Fruit fly (Drosophila melanogaster) whole organism, wandering third instar larva: Measurements from ENCODE around the gene CG1463.

ENCODE experiments used
- Abd-B ChIP-seq: fragments of >200 bp; optimal IDR thresholded peaks from 2 replicates; lab custom pipeline; 2017; ENCODE audit warnings: missing biosample characterization, missing genetic modification characterization
- CG32264 ChIP-seq: fragments of 200-800 bp; sonication (Bioruptor generic); optimal IDR thresholded peaks from 2 replicates; lab custom pipeline; 2016; ENCODE audit warnings: missing biosample characterization, missing genetic modification characterization
- CG9705 ChIP-seq: fragments of 200-800 bp; sonication (Bioruptor generic); optimal IDR thresholded peaks from 2 replicates; lab custom pipeline; 2018; ENCODE audit warnings: missing biosample characterization, mild to moderate bottlenecking, missing genetic modification characterization
- CrebA ChIP-seq: fragments of 200-800 bp; sonication (Bioruptor generic); optimal IDR thresholded peaks from 2 replicates; lab custom pipeline; 2016; ENCODE audit warnings: missing biosample characterization, mild to moderate bottlenecking, missing genetic modification characterization, borderline replicate concordance
- Dfd ChIP-seq: fragments of >200 bp; optimal IDR thresholded peaks from 2 replicates; lab custom pipeline; 2017; ENCODE audit warnings: missing biosample characterization, missing genetic modification characterization
- Dif ChIP-seq: fragments of 200-275, 200-300 bp; sonication (Bioruptor generic); optimal IDR thresholded peaks from 2 replicates; lab custom pipeline; 2018; ENCODE audit warnings: missing biosample characterization, missing genetic modification characterization; ENCODE audit not compliant: partially characterized antibody
- GATAd ChIP-seq: sonication (Bioruptor generic); optimal IDR thresholded peaks from 2 replicates; lab custom pipeline; 2016; ENCODE audit warnings: missing biosample characterization, missing genetic modification characterization
- HLH106 ChIP-seq: fragments of 200-800 bp; optimal IDR thresholded peaks from 3 replicates; lab custom pipeline; 2019; ENCODE audit warnings: missing biosample characterization, mild to moderate bottlenecking, missing genetic modification characterization, moderate library complexity
- Hnf4 ChIP-seq: fragments of 200-800 bp; sonication (Bioruptor generic); optimal IDR thresholded peaks from 2 replicates; lab custom pipeline; 2016; ENCODE audit warnings: missing biosample characterization, mild to moderate bottlenecking, missing genetic modification characterization
- Hr78 ChIP-seq: fragments of >200 bp; optimal IDR thresholded peaks from 2 replicates; lab custom pipeline; 2017; ENCODE audit warnings: missing biosample characterization, missing genetic modification characterization
- Hr83 ChIP-seq: fragments of 200-300 bp; sonication (Bioruptor generic); optimal IDR thresholded peaks from 2 replicates; lab custom pipeline; 2016; ENCODE audit warnings: missing biosample characterization, mild to moderate bottlenecking, missing genetic modification characterization, moderate library complexity; ENCODE audit not compliant: poor library complexity, severe bottlenecking
- Mio ChIP-seq: sonication (Bioruptor generic); optimal IDR thresholded peaks from 2 replicates; lab custom pipeline; 2016; ENCODE audit warnings: missing biosample characterization, missing genetic modification characterization
- Myc ChIP-seq: fragments of >200 bp; optimal IDR thresholded peaks from 2 replicates; lab custom pipeline; 2017
- N ChIP-seq: fragments of >200 bp; optimal IDR thresholded peaks from 2 replicates; lab custom pipeline; 2018; ENCODE audit warnings: missing biosample characterization, missing external identifiers, missing genetic modification characterization
- OdsH ChIP-seq: fragments of 200-800 bp; sonication (Bioruptor generic); optimal IDR thresholded peaks from 2 replicates; lab custom pipeline; 2016; ENCODE audit warnings: missing biosample characterization, mild to moderate bottlenecking, missing genetic modification characterization
- Rel ChIP-seq, 2 experiments: fragments of 200-800 bp; sonication (Bioruptor generic) in 1 of 2; optimal IDR thresholded peaks; 2 replicates in 1 of 2; 3 replicates in 1 of 2; lab custom pipeline; 2016 to 2019; ENCODE audit warnings: mild to moderate bottlenecking in 2 of 2, missing biosample characterization in 2 of 2, missing genetic modification characterization in 2 of 2, moderate library complexity in 1 of 2
- Sp1 ChIP-seq: fragments of 200-800 bp; sonication (Bioruptor generic); optimal IDR thresholded peaks from 3 replicates; lab custom pipeline; 2019; ENCODE audit warnings: missing biosample characterization, mild to moderate bottlenecking, missing genetic modification characterization, moderate library complexity
- Vsx2 ChIP-seq: fragments of 200-300, 225-300 bp; sonication (Bioruptor generic); optimal IDR thresholded peaks from 2 replicates; lab custom pipeline; 2018; ENCODE audit warnings: missing biosample characterization, missing genetic modification characterization; ENCODE audit not compliant: partially characterized antibody
- dl ChIP-seq, 2 experiments: fragments of 175-275, 200-275 bp in 1 of 2; fragments of 200-275 bp in 1 of 2; sonication (Bioruptor generic); optimal IDR thresholded peaks; lab custom pipeline; 2018; ENCODE audit warnings: mild to moderate bottlenecking in 2 of 2, missing biosample characterization in 2 of 2, missing genetic modification characterization in 2 of 2, moderate library complexity in 2 of 2; ENCODE audit not compliant: partially characterized antibody in 2 of 2, insufficient read depth in 1 of 2
- dmrt93B ChIP-seq: fragments of 200-800 bp; sonication (Bioruptor generic); optimal IDR thresholded peaks from 2 replicates; lab custom pipeline; 2018; ENCODE audit warnings: missing biosample characterization, mild to moderate bottlenecking, missing genetic modification characterization
- dsf ChIP-seq: sonication (Bioruptor generic); optimal IDR thresholded peaks from 2 replicates; lab custom pipeline; 2016; ENCODE audit warnings: missing biosample characterization, missing genetic modification characterization, borderline replicate concordance
- ey ChIP-seq: fragments of 200-800 bp; sonication (Bioruptor generic); optimal IDR thresholded peaks from 2 replicates; lab custom pipeline; 2016; ENCODE audit warnings: missing biosample characterization, missing genetic modification characterization
- foxo ChIP-seq, 2 experiments: fragments of 200-800 bp; sonication (Bioruptor generic); optimal IDR thresholded peaks; 2 replicates in 1 of 2; 3 replicates in 1 of 2; lab custom pipeline; 2016 to 2017; ENCODE audit warnings: missing biosample characterization in 2 of 2, missing genetic modification characterization in 2 of 2
- fru ChIP-seq: fragments of 200-800 bp; sonication (Bioruptor generic); optimal IDR thresholded peaks from 3 replicates; lab custom pipeline; 2016; ENCODE audit warnings: missing biosample characterization, mild to moderate bottlenecking, missing genetic modification characterization
- h ChIP-seq: fragments of 200-800 bp; sonication (Bioruptor generic); optimal IDR thresholded peaks from 3 replicates; lab custom pipeline; 2016; ENCODE audit warnings: missing biosample characterization, mild to moderate bottlenecking, missing genetic modification characterization
- jim ChIP-seq: fragments of 175-275, 200-325 bp; sonication (Bioruptor generic); optimal IDR thresholded peaks from 2 replicates; lab custom pipeline; 2016; ENCODE audit warnings: missing biosample characterization, mild to moderate bottlenecking, missing genetic modification characterization
- lola ChIP-seq: fragments of >200 bp; optimal IDR thresholded peaks from 2 replicates; lab custom pipeline; 2017; ENCODE audit warnings: missing biosample characterization, missing genetic modification characterization
- pan ChIP-seq: fragments of >200 bp; optimal IDR thresholded peaks from 2 replicates; lab custom pipeline; 2017
- psq ChIP-seq: fragments of 200-800 bp; sonication (Bioruptor generic); optimal IDR thresholded peaks from 3 replicates; lab custom pipeline; 2017; ENCODE audit warnings: missing biosample characterization, mild to moderate bottlenecking, missing genetic modification characterization, moderate library complexity
- rgr ChIP-seq: fragments of 200-800 bp; sonication (Bioruptor generic); optimal IDR thresholded peaks from 3 replicates; lab custom pipeline; 2016; ENCODE audit warnings: missing biosample characterization, mild to moderate bottlenecking, missing genetic modification characterization
- sage ChIP-seq: fragments of 200-800 bp; sonication (Bioruptor generic); optimal IDR thresholded peaks from 2 replicates; lab custom pipeline; 2016; ENCODE audit warnings: missing biosample characterization, mild to moderate bottlenecking, missing genetic modification characterization
- sv ChIP-seq: fragments of 200-800 bp; sonication (Bioruptor generic); optimal IDR thresholded peaks from 3 replicates; lab custom pipeline; 2016; ENCODE audit warnings: missing biosample characterization, missing genetic modification characterization
- tai ChIP-seq: sonication (Bioruptor generic); optimal IDR thresholded peaks from 2 replicates; lab custom pipeline; 2016; ENCODE audit warnings: missing biosample characterization, missing genetic modification characterization
- usp ChIP-seq: fragments of >200 bp; optimal IDR thresholded peaks from 2 replicates; lab custom pipeline; 2017; ENCODE audit warnings: missing biosample characterization, missing genetic modification characterization
- woc ChIP-seq: sonication (Bioruptor generic); optimal IDR thresholded peaks from 2 replicates; lab custom pipeline; 2016; ENCODE audit warnings: missing biosample characterization, mild to moderate bottlenecking, missing genetic modification characterization

CG1463 gene

dm6 chrX:12595610-12596336 is 15.7 kb downstream of the CG1463 start, which contains the start of the genes CG1824 and Sec16:
CG1824 (minus strand) TSS chrX:12595624.
Sec16 (plus strand) TSS chrX:12596047.
- TF ChIP-seq usp (GFP tag; lab: Kevin White, UChicago) = no peak
- TF ChIP-seq psq (GFP tag; lab: Kevin White, UChicago) = peak; percentile 37
- peak; percentile 30 for TF ChIP-seq CG9705 (GFP tag; lab: Kevin White, UChicago)
- peak; percentile 12 for TF ChIP-seq ey (GFP tag; lab: Kevin White, UChicago)
- TF ChIP-seq sv (GFP tag; lab: Kevin White, UChicago) = peak; percentile 19
- peak; percentile 96 for TF ChIP-seq Vsx2 (GFP tag; lab: Kevin White, UChicago)
- peak; percentile 54 for TF ChIP-seq dmrt93B (GFP tag; lab: Kevin White, UChicago)
- TF ChIP-seq HLH106 (tag; lab: Kevin White, UChicago) = peak; percentile 66
- TF ChIP-seq Dfd = no peak
- peak; percentile 27 for TF ChIP-seq woc (GFP tag; lab: Kevin White, UChicago)
- TF ChIP-seq foxo (GFP tag; optimal IDR thresholded peaks at IDR 0.05; lab: Kevin White, UChicago) = peak in 1 of 2 experiments; percentile 61
- TF ChIP-seq Hr78 (GFP tag; lab: Kevin White, UChicago) = no peak
- peak; percentile 28 for TF ChIP-seq Sp1
- no peak for TF ChIP-seq Mio (GFP tag; lab: Kevin White, UChicago)
- peak; percentile 34 for TF ChIP-seq Hr83 (GFP tag; lab: Kevin White, UChicago)
- peak; percentile 26 for TF ChIP-seq rgr (GFP tag; lab: Kevin White, UChicago)

- TF ChIP-seq woc (GFP tag; lab: Kevin White, UChicago) (no peak), lola (GFP tag; lab: Kevin White, UChicago) (no peak), dmrt93B (GFP tag; lab: Kevin White, UChicago) (no peak), N (GFP tag; lab: Kevin White, UChicago) (no peak), h (GFP tag; lab: Kevin White, UChicago) (no peak), fru (GFP tag; lab: Kevin White, UChicago) (no peak), dl (GFP tag; optimal IDR thresholded peaks at IDR 0.05; lab: Kevin White, UChicago; ENCODE audit: insufficient read depth in 1 of 2, partially characterized antibody in 2 of 2) (no peak), Myc (no peak), CrebA (GFP tag; lab: Kevin White, UChicago) (no peak), usp (GFP tag; lab: Kevin White, UChicago) (no peak), pan (lab: Kevin White, UChicago) (no peak), OdsH (GFP tag; lab: Kevin White, UChicago) (no peak), psq (GFP tag; lab: Kevin White, UChicago) (no peak), Dif (GFP tag; lab: Kevin White, UChicago) (no peak), Hr78 (GFP tag; lab: Kevin White, UChicago) (no peak), GATAd (GFP tag; lab: Kevin White, UChicago) (no peak), CG9705 (GFP tag; lab: Kevin White, UChicago) (no peak), Vsx2 (GFP tag; lab: Kevin White, UChicago) (no peak), tai (no peak)
Observed at dm6 chrX:12595100-12595609, 16.3 kb downstream of the CG1463 start.

- TF ChIP-seq CG9705 (GFP tag; lab: Kevin White, UChicago) (no peak), Rel (GFP tag; optimal IDR thresholded peaks at IDR 0.05; lab: Kevin White, UChicago) (no peak), Rel (tag; optimal IDR thresholded peaks at IDR 0.05; lab: Kevin White, UChicago) (peak; percentile 65)
Observed at dm6 chrX:12592121-12592466, 19.4 kb downstream of the CG1463 start, which contains the start of gene LIMK1. LIMK1 (minus strand) TSS chrX:12592193.

- TF ChIP-seq Hr78 (GFP tag; lab: Kevin White, UChicago) (no peak), sage (GFP tag; lab: Kevin White, UChicago) (no peak), usp (GFP tag; lab: Kevin White, UChicago) (no peak), CG32264 (GFP tag; lab: Kevin White, UChicago) (no peak), Hnf4 (no peak), Abd-B (no peak), Dfd (no peak), psq (GFP tag; lab: Kevin White, UChicago) (peak; percentile 64), Sp1 (peak; percentile 59), HLH106 (tag; lab: Kevin White, UChicago) (peak; percentile 60), OdsH (GFP tag; lab: Kevin White, UChicago) (peak; percentile 60), woc (GFP tag; lab: Kevin White, UChicago) (peak; percentile 85), Mio (GFP tag; lab: Kevin White, UChicago) (no peak), dsf (GFP tag; lab: Kevin White, UChicago) (no peak), Dif (GFP tag; lab: Kevin White, UChicago) (no peak), CG9705 (GFP tag; lab: Kevin White, UChicago) (peak; percentile 51), ey (GFP tag; lab: Kevin White, UChicago) (peak; percentile 69), lola (GFP tag; lab: Kevin White, UChicago) (no peak), jim (GFP tag; lab: Kevin White, UChicago) (no peak), foxo (GFP tag; optimal IDR thresholded peaks at IDR 0.05; lab: Kevin White, UChicago) (peak in 1 of 2 experiments; percentile 61), fru (GFP tag; lab: Kevin White, UChicago) (peak; percentile 77), dmrt93B (GFP tag; lab: Kevin White, UChicago) (peak; percentile 67), Vsx2 (GFP tag; lab: Kevin White, UChicago) (no peak), N (GFP tag; lab: Kevin White, UChicago) (peak; percentile 50)
Observed at dm6 chrX:12591223-12592120, 20.0 kb downstream of the CG1463 start.
